Worm (Caenorhabditis elegans) whole organism, L3 larva: ENCODE data around the gene oma-1.

Source experiments
- R02D3.7 ChIP-seq: fragments of 150-350 bp; optimal IDR thresholded peaks from 2 replicates; lab custom pipeline; 2014; ENCODE audit warnings: missing biosample characterization, missing genetic modification characterization
- ZK546.5 ChIP-seq: sonication (generic microtip); optimal IDR thresholded peaks from 2 replicates; lab custom pipeline; 2017; ENCODE audit warnings: missing biosample characterization, missing genetic modification characterization
- aly-2 ChIP-seq: fragments of 150-350 bp; optimal IDR thresholded peaks from 2 replicates; lab custom pipeline; 2014; ENCODE audit warnings: missing biosample characterization, missing genetic modification characterization
- ama-1 ChIP-seq: fragments of 150-350 bp; optimal IDR thresholded peaks from 2 replicates; lab custom pipeline; 2018
- ceh-16 ChIP-seq: sonication (generic microtip); optimal IDR thresholded peaks from 2 replicates; lab custom pipeline; 2017; ENCODE audit warnings: missing biosample characterization, missing genetic modification characterization
- ceh-28 ChIP-seq: fragments of 150-350 bp; optimal IDR thresholded peaks from 2 replicates; lab custom pipeline; 2014; ENCODE audit warnings: missing biosample characterization, missing genetic modification reagents, missing genetic modification characterization
- ceh-82 ChIP-seq: fragments of 150-350 bp; optimal IDR thresholded peaks from 2 replicates; lab custom pipeline; 2014; ENCODE audit warnings: missing biosample characterization, missing genetic modification characterization
- ceh-9 ChIP-seq: sonication (generic microtip); optimal IDR thresholded peaks from 2 replicates; lab custom pipeline; 2018; ENCODE audit warnings: missing biosample characterization, missing genetic modification characterization
- daf-12 ChIP-seq: fragments of 150-350 bp; optimal IDR thresholded peaks from 2 replicates; lab custom pipeline; 2014; ENCODE audit warnings: missing biosample characterization, missing genetic modification reagents, missing genetic modification characterization
- egl-27 ChIP-seq: sonication (generic microtip); optimal IDR thresholded peaks from 4 replicates; lab custom pipeline; 2017; ENCODE audit warnings: missing biosample characterization, missing genetic modification reagents, missing genetic modification characterization
- egl-5 ChIP-seq: fragments of 150-350 bp; optimal IDR thresholded peaks from 2 replicates; lab custom pipeline; 2017; ENCODE audit warnings: missing biosample characterization, missing genetic modification reagents, missing genetic modification characterization, inconsistent platforms
- elt-1 ChIP-seq: fragments of 150-350 bp; optimal IDR thresholded peaks from 2 replicates; lab custom pipeline; 2014; ENCODE audit warnings: missing biosample characterization, missing genetic modification characterization
- elt-2 ChIP-seq: sonication (generic microtip); optimal IDR thresholded peaks from 2 replicates; lab custom pipeline; 2016; ENCODE audit warnings: missing genetic modification reagents, mild to moderate bottlenecking, missing genetic modification characterization, missing compliant biosample characterization
- elt-3 ChIP-seq, 3 experiments: fragments of 150-350 bp in 1 of 3; sonication (generic microtip) in 2 of 3; optimal IDR thresholded peaks; 2 replicates in 2 of 3; 4 replicates in 1 of 3; lab custom pipeline; 2014 to 2017; ENCODE audit warnings: missing biosample characterization in 3 of 3, missing genetic modification characterization in 3 of 3
- eor-1 ChIP-seq, 2 experiments: fragments of 150-350 bp; optimal IDR thresholded peaks; 2 replicates each; lab custom pipeline; 2014 to 2018; ENCODE audit warnings: missing biosample characterization in 2 of 2, missing genetic modification characterization in 2 of 2
- fkh-10 ChIP-seq: sonication (generic microtip); optimal IDR thresholded peaks from 2 replicates; lab custom pipeline; 2017; ENCODE audit warnings: missing biosample characterization, missing genetic modification reagents, missing genetic modification characterization
- fkh-2 ChIP-seq: fragments of 150-350 bp; optimal IDR thresholded peaks from 2 replicates; lab custom pipeline; 2014; ENCODE audit warnings: missing biosample characterization, missing genetic modification reagents, missing genetic modification characterization
- fos-1 ChIP-seq: fragments of 150-350 bp; optimal IDR thresholded peaks from 2 replicates; lab custom pipeline; 2014; ENCODE audit warnings: missing biosample characterization, missing genetic modification characterization
- hmg-11 ChIP-seq: sonication (generic microtip); optimal IDR thresholded peaks from 2 replicates; lab custom pipeline; 2016; ENCODE audit warnings: missing genetic modification characterization, missing compliant biosample characterization
- jun-1 ChIP-seq: fragments of 150-350 bp; optimal IDR thresholded peaks from 2 replicates; lab custom pipeline; 2014; ENCODE audit warnings: missing biosample characterization, missing genetic modification reagents, missing genetic modification characterization
- lin-15B ChIP-seq: fragments of 150-350 bp; optimal IDR thresholded peaks from 2 replicates; lab custom pipeline; 2014; ENCODE audit warnings: missing biosample characterization, missing genetic modification characterization
- lin-39 ChIP-seq: fragments of 150-350 bp; optimal IDR thresholded peaks from 2 replicates; lab custom pipeline; 2018; ENCODE audit warnings: missing biosample characterization, missing genetic modification reagents, missing genetic modification characterization
- lsy-12 ChIP-seq: sonication (generic microtip); optimal IDR thresholded peaks from 2 replicates; lab custom pipeline; 2016; ENCODE audit warnings: mild to moderate bottlenecking, missing genetic modification characterization, missing compliant biosample characterization
- mdl-1 ChIP-seq: fragments of 150-350 bp; optimal IDR thresholded peaks from 2 replicates; lab custom pipeline; 2014; ENCODE audit warnings: missing biosample characterization, missing genetic modification characterization
- mml-1 ChIP-seq: fragments of 150-350 bp; sonication (generic microtip); optimal IDR thresholded peaks from 3 replicates; lab custom pipeline; 2014; ENCODE audit warnings: missing biosample characterization, missing genetic modification characterization
- nfya-1 ChIP-seq: sonication (generic microtip); optimal IDR thresholded peaks from 2 replicates; lab custom pipeline; 2017; ENCODE audit warnings: missing genetic modification characterization, mild to moderate bottlenecking, missing compliant biosample characterization, antibody characterized with exemption, moderate library complexity; ENCODE audit not compliant: insufficient read depth
- nhr-11 ChIP-seq: fragments of 150-350 bp; optimal IDR thresholded peaks from 2 replicates; lab custom pipeline; 2014; ENCODE audit warnings: missing biosample characterization, missing genetic modification characterization
- nhr-12 ChIP-seq: fragments of 150-350 bp; optimal IDR thresholded peaks from 2 replicates; lab custom pipeline; 2014; ENCODE audit warnings: missing biosample characterization, missing genetic modification characterization
- nhr-23 ChIP-seq: fragments of 150-350 bp; optimal IDR thresholded peaks from 2 replicates; lab custom pipeline; 2014; ENCODE audit warnings: missing biosample characterization, missing genetic modification reagents, missing genetic modification characterization
- nhr-237 ChIP-seq: fragments of 150-350 bp; optimal IDR thresholded peaks from 2 replicates; lab custom pipeline; 2014; ENCODE audit warnings: missing biosample characterization, missing genetic modification characterization
- nhr-25 ChIP-seq: sonication (generic microtip); optimal IDR thresholded peaks from 2 replicates; lab custom pipeline; 2017; ENCODE audit warnings: missing biosample characterization, missing genetic modification characterization
- nhr-28 ChIP-seq: fragments of 150-350 bp; optimal IDR thresholded peaks from 2 replicates; lab custom pipeline; 2014; ENCODE audit warnings: missing biosample characterization, missing genetic modification characterization
- nhr-43 ChIP-seq: sonication (generic microtip); optimal IDR thresholded peaks from 2 replicates; lab custom pipeline; 2016; ENCODE audit warnings: mild to moderate bottlenecking, missing genetic modification characterization, missing compliant biosample characterization; ENCODE audit not compliant: poor library complexity, severe bottlenecking
- nhr-67 ChIP-seq: fragments of 150-350 bp; optimal IDR thresholded peaks from 2 replicates; lab custom pipeline; 2014; ENCODE audit warnings: missing biosample characterization, missing genetic modification characterization
- nhr-76 ChIP-seq: fragments of 150-350 bp; sonication (generic microtip); optimal IDR thresholded peaks from 5 replicates; lab custom pipeline; 2014; ENCODE audit warnings: missing biosample characterization, missing genetic modification characterization
- nhr-77 ChIP-seq: fragments of 150-350 bp; optimal IDR thresholded peaks from 2 replicates; lab custom pipeline; 2014; ENCODE audit warnings: missing biosample characterization, missing genetic modification characterization
- pha-4 ChIP-seq: fragments of 150-350 bp; optimal IDR thresholded peaks from 2 replicates; lab custom pipeline; 2014; ENCODE audit warnings: missing biosample characterization, missing genetic modification reagents, missing genetic modification characterization
- pqm-1 ChIP-seq: fragments of 150-350 bp; optimal IDR thresholded peaks from 2 replicates; lab custom pipeline; 2017; ENCODE audit warnings: missing biosample characterization, missing genetic modification characterization, inconsistent platforms
- sea-2 ChIP-seq: fragments of 150-350 bp; sonication (generic microtip); optimal IDR thresholded peaks from 4 replicates; lab custom pipeline; 2014; ENCODE audit warnings: missing biosample characterization, missing genetic modification reagents, missing genetic modification characterization
- skn-1 ChIP-seq: fragments of 150-350 bp; optimal IDR thresholded peaks from 2 replicates; lab custom pipeline; 2014; ENCODE audit warnings: missing biosample characterization, missing genetic modification characterization
- snpc-4 ChIP-seq: fragments of 150-350 bp; optimal IDR thresholded peaks from 2 replicates; lab custom pipeline; 2014; ENCODE audit warnings: missing biosample characterization, missing genetic modification characterization
- tbx-2 ChIP-seq: sonication (generic microtip); optimal IDR thresholded peaks from 2 replicates; lab custom pipeline; 2016; ENCODE audit warnings: mild to moderate bottlenecking, missing genetic modification characterization, missing compliant biosample characterization
- unc-39 ChIP-seq: sonication (generic microtip); optimal IDR thresholded peaks from 4 replicates; lab custom pipeline; 2017; ENCODE audit warnings: missing biosample characterization, missing genetic modification characterization
- unc-62 ChIP-seq: fragments of 150-350 bp; sonication (generic microtip); optimal IDR thresholded peaks from 4 replicates; lab custom pipeline; 2014; ENCODE audit warnings: missing biosample characterization, missing genetic modification reagents, missing genetic modification characterization
- zag-1 ChIP-seq: fragments of 150-350 bp; optimal IDR thresholded peaks from 2 replicates; lab custom pipeline; 2014; ENCODE audit warnings: missing biosample characterization, missing genetic modification characterization
- ztf-11 ChIP-seq: fragments of 150-350 bp; optimal IDR thresholded peaks from 2 replicates; lab custom pipeline; 2014; ENCODE audit warnings: missing biosample characterization, missing genetic modification characterization
- ztf-4 ChIP-seq: fragments of 150-350 bp; optimal IDR thresholded peaks from 2 replicates; lab custom pipeline; 2014; ENCODE audit warnings: missing biosample characterization, missing genetic modification characterization

Gene oma-1

DNA sequence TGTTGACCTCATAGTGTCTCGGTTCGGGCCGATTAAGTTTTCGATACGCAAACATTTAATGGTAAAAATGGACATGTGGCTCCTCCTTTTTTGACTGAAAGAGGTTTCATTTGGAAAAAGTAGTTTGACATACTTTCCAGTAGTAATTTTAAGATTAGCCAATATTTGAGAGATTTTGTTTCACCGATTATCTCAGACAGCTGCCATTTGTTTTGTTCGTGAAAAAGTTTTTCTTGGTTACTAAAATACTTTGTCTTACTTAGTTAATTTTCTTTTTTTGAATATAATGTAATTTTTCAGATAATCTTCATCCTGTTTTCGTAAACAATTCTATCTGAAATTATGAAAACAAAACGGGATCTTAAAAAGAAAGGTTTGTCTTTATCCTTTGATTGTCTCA is 2.5 kb upstream of the oma-1 start, which contains the start of gene C09G9.5:
Gene C09G9.5, plus strand, starts transcription at position 301 of the 400 bp plus-strand sequence.
- no peak for TF ChIP-seq ztf-4 (tag; lab: Kevin White, UChicago)
- TF ChIP-seq pha-4 (tag; lab: Kevin White, UChicago), result no peak
- TF ChIP-seq tbx-2, result no peak
- TF ChIP-seq nhr-77, result no peak
- no peak for TF ChIP-seq elt-2 (tag; lab: Kevin White, UChicago)
- no peak for TF ChIP-seq jun-1
- TF ChIP-seq nhr-23 (tag; lab: Kevin White, UChicago), result no peak
- TF ChIP-seq mdl-1, result no peak
- TF ChIP-seq nhr-43, result no peak

ce11 chrIV:8891131-8891530 is 2.4 kb downstream of the oma-1 start, which contains the start of gene spr-2:
spr-2 (plus strand) TSS chrIV:8891462.
- TF ChIP-seq nfya-1 (tag; lab: Kevin White, UChicago) (peak; percentile 68), fos-1 (tag; lab: Kevin White, UChicago) (no peak), nhr-11 (no peak), elt-1 (tag; lab: Kevin White, UChicago) (peak; percentile 32), eor-1 (tag; optimal IDR thresholded peaks at IDR 0.05; lab: Kevin White, UChicago) (no peak), lsy-12 (tag; lab: Kevin White, UChicago) (no peak), egl-5 (tag; lab: Kevin White, UChicago) (no peak), skn-1 (tag; lab: Kevin White, UChicago) (no peak), tbx-2 (peak; percentile 18), unc-62 (GFP tag; lab: Kevin White, UChicago) (no peak), pha-4 (tag; lab: Kevin White, UChicago) (peak; percentile 88), ceh-16 (tag; lab: Kevin White, UChicago) (no peak), ceh-28 (tag; lab: Kevin White, UChicago) (no peak), unc-39 (tag; lab: Kevin White, UChicago) (no peak), elt-2 (tag; lab: Kevin White, UChicago) (peak; percentile 36), ztf-11 (tag; lab: Kevin White, UChicago) (no peak), nhr-77 (no peak), egl-27 (tag; lab: Kevin White, UChicago) (no peak), zag-1 (tag; lab: Kevin White, UChicago) (no peak), nhr-76 (no peak), nhr-28 (no peak), nhr-12 (tag; lab: Kevin White, UChicago) (no peak), aly-2 (no peak), R02D3.7 (tag; lab: Kevin White, UChicago) (no peak), hmg-11 (tag; lab: Kevin White, UChicago) (peak; percentile 60), daf-12 (tag; lab: Kevin White, UChicago) (no peak), lin-39 (peak; percentile 13), nhr-43 (peak; percentile 63), nhr-25 (tag; lab: Kevin White, UChicago) (peak; percentile 34), ceh-82 (tag; lab: Kevin White, UChicago) (no peak), fkh-10 (GFP tag; lab: Kevin White, UChicago) (no peak), fkh-2 (no peak), ama-1 (lab: Kevin White, UChicago) (no peak), nhr-67 (tag; lab: Kevin White, UChicago) (no peak), ZK546.5 (tag; lab: Kevin White, UChicago) (no peak), ceh-9 (tag; lab: Kevin White, UChicago) (no peak), ztf-4 (tag; lab: Kevin White, UChicago) (no peak), jun-1 (peak; percentile 19), nhr-237 (tag; lab: Kevin White, UChicago) (no peak), snpc-4 (tag; lab: Kevin White, UChicago) (peak; percentile 85), elt-3 (tag; optimal IDR thresholded peaks at IDR 0.05; lab: Kevin White, UChicago) (no peak), lin-15B (tag; lab: Kevin White, UChicago) (peak; percentile 65), sea-2 (GFP tag; lab: Kevin White, UChicago) (no peak), nhr-23 (tag; lab: Kevin White, UChicago) (peak; percentile 80), mdl-1 (no peak), mml-1 (no peak), pqm-1 (no peak)
